Worm (Caenorhabditis elegans): ENCODE data around the gene K11D12.14.

Gene K11D12.14

ce11 chrV:5072082-5072481 lies 22.6 kb downstream of the K11D12.14 start, which contains the start of gene Y58A7A.2 (continued):
- TF ChIP-seq zim-3 (tag; optimal IDR thresholded peaks at IDR 0.05), result no peak

- peak; percentile 83 for TF ChIP-seq egrh-3 (GFP tag; IDR thresholded peaks at IDR 0.05)
These were observed 25.9 kb downstream of the K11D12.14 start for ce11 chrV:5075343-5075742.

- TF ChIP-seq nfyb-1 (GFP tag; IDR thresholded peaks at IDR 0.05) (no peak), K12H6.12 (tag; optimal IDR thresholded peaks at IDR 0.05) (peak; percentile 6), lin-40 (tag; optimal IDR thresholded peaks at IDR 0.05) (peak; percentile 8), nhr-80 (tag; optimal IDR thresholded peaks at IDR 0.05) (peak; percentile 69), fkh-3 (tag; optimal IDR thresholded peaks at IDR 0.05) (no peak), attf-5 (GFP tag; optimal IDR thresholded peaks at IDR 0.05) (peak; percentile 88), hmg-1.2 (GFP tag; IDR thresholded peaks at IDR 0.05) (peak; percentile 72; the same call in 1 of the 2 replicates), lsy-27 (tag; optimal IDR thresholded peaks at IDR 0.05; ENCODE audit: borderline replicate concordance, insufficient read depth) (no peak), lir-1 (GFP tag; conservative IDR thresholded peaks at IDR 0.05) (no peak), let-526 (GFP tag; IDR thresholded peaks at IDR 0.05) (no peak), cebp-1 (GFP tag; IDR thresholded peaks at IDR 0.05) (peak; percentile 99), cebp-1 (tag; optimal IDR thresholded peaks at IDR 0.05) (peak; percentile 99), snpc-4 (GFP tag; optimal IDR thresholded peaks at IDR 0.05) (no peak), snpc-4 (tag; optimal IDR thresholded peaks at IDR 0.05) (no peak), nhr-90 (tag; optimal IDR thresholded peaks at IDR 0.05) (no peak), madf-6 (GFP tag; IDR thresholded peaks at IDR 0.05) (no peak), bed-1 (GFP tag; IDR thresholded peaks at IDR 0.05) (no peak), madf-3 (GFP tag; IDR thresholded peaks at IDR 0.05) (no peak), ama-1 (optimal IDR thresholded peaks at IDR 0.05) (no peak), ama-1 (GFP tag; optimal IDR thresholded peaks at IDR 0.05) (no peak), C06A6.2 (GFP tag; conservative IDR thresholded peaks at IDR 0.05) (no peak), F55B11.4 (tag; optimal IDR thresholded peaks at IDR 0.05; ENCODE audit: borderline replicate concordance, insufficient read depth) (no peak), let-607 (tag; optimal IDR thresholded peaks at IDR 0.05) (no peak), dpff-1 (tag; optimal IDR thresholded peaks at IDR 0.05) (no peak), nhr-179 (tag; optimal IDR thresholded peaks at IDR 0.05) (no peak), F57C9.4 (tag; optimal IDR thresholded peaks at IDR 0.05) (no peak), tbp1 (GFP tag; optimal IDR thresholded peaks at IDR 0.05) (no peak), ceh-100 (GFP tag; IDR thresholded peaks at IDR 0.05) (no peak), lin-54 (GFP tag; optimal IDR thresholded peaks at IDR 0.05) (peak; percentile 12)
These were observed 31.5 kb downstream of the K11D12.14 start, which contains the start of gene Y58A7A.3 for ce11 chrV:5080853-5081338. Gene Y58A7A.3 (minus strand): TSS chrV:5080903.

ce11 chrV:5084957-5085465 lies 35.6 kb downstream of the K11D12.14 start, which contains the start of gene Y58A7A.4:
Gene Y58A7A.4 (minus strand): TSS chrV:5085007.
- TF ChIP-seq cebp-1 (GFP tag; IDR thresholded peaks at IDR 0.05) (peak; percentile 68; the same call in 1 of the 2 replicates), cebp-1 (tag; optimal IDR thresholded peaks at IDR 0.05) (peak; percentile 90), B0019.2 (GFP tag; conservative IDR thresholded peaks at IDR 0.05) (no peak)

- TF ChIP-seq cebp-1 (GFP tag; IDR thresholded peaks at IDR 0.05) (peak; percentile 94), cebp-1 (tag; optimal IDR thresholded peaks at IDR 0.05) (peak; percentile 99), attf-5 (GFP tag; optimal IDR thresholded peaks at IDR 0.05) (peak; percentile 16), madf-8 (GFP tag; conservative IDR thresholded peaks at IDR 0.05) (no peak), F23B12.7 (tag; optimal IDR thresholded peaks at IDR 0.05; ENCODE audit: insufficient read depth) (no peak), attf-3 (GFP tag; conservative IDR thresholded peaks at IDR 0.05) (no peak), F22D6.2 (tag; optimal IDR thresholded peaks at IDR 0.05) (no peak), nhr-80 (tag; optimal IDR thresholded peaks at IDR 0.05) (peak; percentile 9)
These were observed 37.5 kb downstream of the K11D12.14 start, which contains the start of gene Y58A7A.5 for ce11 chrV:5086919-5087404. Gene Y58A7A.5 (minus strand): TSS chrV:5086969.
